Worm (Caenorhabditis elegans): ENCODE data around the gene C51E3.9.

The C51E3.9 gene

ce11 chrV:10160954-10161353, 15.2 kb downstream of the C51E3.9 start, which contains the start of gene C51E3.10 (continued):
- no peak for TF ChIP-seq lin-26 (GFP tag; IDR thresholded peaks at IDR 0.05)
- no peak for TF ChIP-seq mxl-1 (tag; optimal IDR thresholded peaks at IDR 0.05)

ce11 chrV:10166368-10166767, 20.6 kb downstream of the C51E3.9 start, which contains the start of gene C51E3.6:
C51E3.6 (minus strand) TSS chrV:10166468.
- TF ChIP-seq hsf-1 (GFP tag; IDR thresholded peaks at IDR 0.05) (no peak), Y67H2A.10 (GFP tag; conservative IDR thresholded peaks at IDR 0.05) (no peak), Y79H2A.3 (GFP tag; conservative IDR thresholded peaks at IDR 0.05) (no peak)

ce11 chrV:10168870-10169269, 23.1 kb downstream of the C51E3.9 start:
- TF ChIP-seq lin-35 (GFP tag; optimal IDR thresholded peaks at IDR 0.05): peak in 1 of 3 experiments; percentile 18
- TF ChIP-seq lin-40 (tag; optimal IDR thresholded peaks at IDR 0.05): peak; percentile 5
- no peak for TF ChIP-seq F10E7.11 (tag; optimal IDR thresholded peaks at IDR 0.05)
- no peak for TF ChIP-seq hlh-26 (GFP tag; conservative IDR thresholded peaks at IDR 0.05)
- no peak for TF ChIP-seq cebp-1 (GFP tag; IDR thresholded peaks at IDR 0.05)
- TF ChIP-seq cebp-1 (tag; optimal IDR thresholded peaks at IDR 0.05): peak; percentile 1
- TF ChIP-seq lin-54 (GFP tag; optimal IDR thresholded peaks at IDR 0.05): no peak

- TF ChIP-seq hmg-1.2 (GFP tag; IDR thresholded peaks at IDR 0.05) (no peak), K11D2.4 (GFP tag; IDR thresholded peaks at IDR 0.05) (no peak), egl-18 (GFP tag; IDR thresholded peaks at IDR 0.05) (no peak), mel-28 (tag; optimal IDR thresholded peaks at IDR 0.05; ENCODE audit: borderline replicate concordance) (no peak), Y53F4B.3 (GFP tag; IDR thresholded peaks at IDR 0.05) (no peak), F37B4.10 (GFP tag; IDR thresholded peaks at IDR 0.05) (no peak), K12H6.12 (tag; optimal IDR thresholded peaks at IDR 0.05) (no peak), nhr-80 (tag; optimal IDR thresholded peaks at IDR 0.05) (no peak), F22D6.2 (tag; optimal IDR thresholded peaks at IDR 0.05) (no peak), F33H1.4 (GFP tag; IDR thresholded peaks at IDR 0.05) (no peak)
Measured at ce11 chrV:10173653-10174052, 27.9 kb downstream of the C51E3.9 start, which contains the start of gene egl-3. egl-3 (minus strand) TSS chrV:10173753.

ce11 chrV:10174632-10175075, 28.9 kb downstream of the C51E3.9 start:
- peak; percentile 58 for TF ChIP-seq ceh-27 (GFP tag; optimal IDR thresholded peaks at IDR 0.05)
- TF ChIP-seq nfyb-1 (GFP tag; IDR thresholded peaks at IDR 0.05): peak; percentile 85
- no peak for TF ChIP-seq hlh-12 (tag; optimal IDR thresholded peaks at IDR 0.05)
- TF ChIP-seq aptf-3 (GFP tag; IDR thresholded peaks at IDR 0.05): no peak
- no peak for TF ChIP-seq athp-1 (tag; optimal IDR thresholded peaks at IDR 0.05)
- TF ChIP-seq attf-6 (GFP tag; IDR thresholded peaks at IDR 0.05): no peak
- TF ChIP-seq T07F8.4 (tag; optimal IDR thresholded peaks at IDR 0.05): no peak
- peak in 1 of 3 experiments; percentile 41 for TF ChIP-seq lin-35 (GFP tag; optimal IDR thresholded peaks at IDR 0.05)
- TF ChIP-seq attf-5 (GFP tag; optimal IDR thresholded peaks at IDR 0.05): no peak
- TF ChIP-seq lin-40 (tag; optimal IDR thresholded peaks at IDR 0.05): peak; percentile 63
- TF ChIP-seq nfya-2 (GFP tag; IDR thresholded peaks at IDR 0.05): no peak
- no peak for TF ChIP-seq F37B4.10 (GFP tag; IDR thresholded peaks at IDR 0.05)
- no peak for TF ChIP-seq T26A5.8 (tag; optimal IDR thresholded peaks at IDR 0.05)
- TF ChIP-seq F49E8.2 (tag; optimal IDR thresholded peaks at IDR 0.05; ENCODE audit: insufficient read depth): no peak
- no peak for TF ChIP-seq akir-1 (GFP tag; optimal IDR thresholded peaks at IDR 0.05)
- TF ChIP-seq mcd-1 (GFP tag; IDR thresholded peaks at IDR 0.05): peak; percentile 61
- TF ChIP-seq F23B12.7 (tag; optimal IDR thresholded peaks at IDR 0.05; ENCODE audit: insufficient read depth): no peak
- TF ChIP-seq nfya-1 (tag; optimal IDR thresholded peaks at IDR 0.05; ENCODE audit: borderline replicate concordance, insufficient read depth): no peak
- no peak for TF ChIP-seq hrde-1 (tag; optimal IDR thresholded peaks at IDR 0.05; ENCODE audit: borderline replicate concordance)
- no peak for TF ChIP-seq ztf-26 (tag; optimal IDR thresholded peaks at IDR 0.05)
- TF ChIP-seq K12H6.12 (tag; optimal IDR thresholded peaks at IDR 0.05): peak; percentile 83
- no peak for TF ChIP-seq lin-54 (GFP tag; optimal IDR thresholded peaks at IDR 0.05)
- TF ChIP-seq him-1 (tag; optimal IDR thresholded peaks at IDR 0.05): no peak
- no peak for TF ChIP-seq egrh-3 (GFP tag; IDR thresholded peaks at IDR 0.05)
- no peak for TF ChIP-seq egl-44 (GFP tag; IDR thresholded peaks at IDR 0.05)
- no peak for TF ChIP-seq cebp-1 (GFP tag; IDR thresholded peaks at IDR 0.05)
- peak; percentile 71 for TF ChIP-seq cebp-1 (tag; optimal IDR thresholded peaks at IDR 0.05)

All from whole organism, young adult.